Fruit fly (Drosophila melanogaster) whole organism, embryonic: ENCODE measurements around the gene CG11674.

Experiments
- ATbp ChIP-seq: fragments of 200-800 bp; sonication (Bioruptor generic); optimal IDR thresholded peaks from 2 replicates; lab custom pipeline; 2017; ENCODE audit warnings: missing biosample characterization, mild to moderate bottlenecking, missing genetic modification characterization, missing genetic modification reagents
- Asciz ChIP-seq: fragments of 200-800 bp; sonication (Bioruptor generic); optimal IDR thresholded peaks from 2 replicates; lab custom pipeline; 2017; ENCODE audit warnings: missing biosample characterization, mild to moderate bottlenecking, missing genetic modification characterization, missing genetic modification reagents
- CG10147 ChIP-seq: fragments of 200-800 bp; sonication (Bioruptor generic); optimal IDR thresholded peaks from 2 replicates; lab custom pipeline; 2019; ENCODE audit warnings: missing biosample characterization, mild to moderate bottlenecking, missing genetic modification characterization, moderate library complexity
- CG1024 ChIP-seq: fragments of 200-800 bp; sonication (Bioruptor generic); IDR thresholded peaks from 2 replicates; pipeline ENCODE4 v1.3.6; 2022; ENCODE audit warnings: missing biosample characterization, missing genetic modification characterization
- CG10274 ChIP-seq: fragments of 200-800 bp; sonication (Bioruptor generic); optimal IDR thresholded peaks from 3 replicates; lab custom pipeline; 2017; ENCODE audit warnings: missing biosample characterization, mild to moderate bottlenecking, missing genetic modification characterization
- CG11247 ChIP-seq: fragments of 200-800 bp; sonication (Bioruptor generic); IDR thresholded peaks from 2 replicates; pipeline ENCODE4 v1.3.6; 2022; ENCODE audit warnings: missing biosample characterization, missing genetic modification characterization
- CG13287 ChIP-seq: fragments of 200-800 bp; sonication (Bioruptor generic); IDR thresholded peaks from 2 replicates; pipeline ENCODE4 v1.3.6; 2022; ENCODE audit warnings: missing biosample characterization, missing genetic modification characterization; ENCODE audit not compliant: partially characterized antibody
- CG14710 ChIP-seq: fragments of 200-800 bp; sonication (Bioruptor generic); optimal IDR thresholded peaks from 3 replicates; lab custom pipeline; 2019; ENCODE audit warnings: missing biosample characterization, mild to moderate bottlenecking, missing genetic modification characterization, moderate library complexity
- CG15073 ChIP-seq: fragments of 200-800 bp; sonication (Bioruptor generic); optimal IDR thresholded peaks from 2 replicates; lab custom pipeline; 2016; ENCODE audit warnings: missing biosample characterization, missing genetic modification characterization
- CG15479 ChIP-seq: fragments of 200-800 bp; sonication (Bioruptor generic); optimal IDR thresholded peaks from 3 replicates; lab custom pipeline; 2019; ENCODE audit warnings: missing biosample characterization, mild to moderate bottlenecking, missing genetic modification characterization, moderate library complexity
- CG18764 ChIP-seq: fragments of 200-800 bp; sonication (Bioruptor generic); optimal IDR thresholded peaks from 3 replicates; lab custom pipeline; 2016; ENCODE audit warnings: missing biosample characterization, missing genetic modification characterization
- CG3726 ChIP-seq: fragments of 200-800 bp; sonication (Bioruptor generic); IDR thresholded peaks from 3 replicates; pipeline ENCODE4, ENCODE4 v1.3.6; 2022; ENCODE audit warnings: missing biosample characterization, missing genetic modification characterization
- CG4617 ChIP-seq: fragments of 200-800 bp; sonication (Bioruptor generic); optimal IDR thresholded peaks from 3 replicates; lab custom pipeline; 2016; ENCODE audit warnings: missing biosample characterization, missing genetic modification characterization, borderline replicate concordance
- CG6254 ChIP-seq: fragments of 200-800 bp; sonication (Bioruptor generic); optimal IDR thresholded peaks from 3 replicates; lab custom pipeline; 2017; ENCODE audit warnings: mild to moderate bottlenecking, missing biosample characterization, missing genetic modification reagents, missing genetic modification characterization
- CG7786 ChIP-seq: fragments of 200-800 bp; sonication (Bioruptor generic); optimal IDR thresholded peaks from 2 replicates; lab custom pipeline; 2016; ENCODE audit warnings: missing biosample characterization, missing genetic modification characterization
- CG7839 ChIP-seq: fragments of 200-800 bp; sonication (Bioruptor generic); optimal IDR thresholded peaks from 3 replicates; lab custom pipeline; 2018; ENCODE audit warnings: missing biosample characterization, mild to moderate bottlenecking, missing genetic modification characterization, moderate library complexity
- CG8089 ChIP-seq: fragments of 200-800 bp; sonication (Bioruptor generic); optimal IDR thresholded peaks from 3 replicates; lab custom pipeline; 2016; ENCODE audit warnings: missing biosample characterization, missing genetic modification characterization
- CG8478 ChIP-seq: fragments of >200 bp; optimal IDR thresholded peaks from 2 replicates; lab custom pipeline; 2018
- CG8944 ChIP-seq: fragments of 200-800 bp; sonication (Bioruptor generic); optimal IDR thresholded peaks from 3 replicates; lab custom pipeline; 2016; ENCODE audit warnings: missing biosample characterization, missing genetic modification characterization
- CG9797 ChIP-seq: fragments of 200-800 bp; sonication (Bioruptor generic); optimal IDR thresholded peaks from 3 replicates; lab custom pipeline; 2018; ENCODE audit warnings: missing biosample characterization, mild to moderate bottlenecking, missing genetic modification characterization
- CTCF ChIP-seq: fragments of 200-800 bp; sonication (Bioruptor generic); optimal IDR thresholded peaks from 2 replicates; lab custom pipeline; 2017; ENCODE audit warnings: missing biosample characterization, mild to moderate bottlenecking, missing genetic modification characterization, moderate library complexity
- Fer3 ChIP-seq: fragments of 200-800 bp; sonication (Bioruptor generic); optimal IDR thresholded peaks from 2 replicates; lab custom pipeline; 2018; ENCODE audit warnings: missing biosample characterization, mild to moderate bottlenecking, missing genetic modification characterization, moderate library complexity
- H2.0 ChIP-seq: fragments of 200-800 bp; sonication (Bioruptor generic); IDR thresholded peaks from 2 replicates; pipeline ENCODE4 v1.3.6; 2022; ENCODE audit warnings: missing biosample characterization, missing genetic modification characterization
- Kr ChIP-seq: fragments of 200-800 bp; sonication (Bioruptor generic); optimal IDR thresholded peaks from 2 replicates; lab custom pipeline; 2017; ENCODE audit warnings: missing biosample characterization, mild to moderate bottlenecking, missing genetic modification characterization
- Lhr ChIP-seq: fragments of 200-800 bp; sonication (Bioruptor generic); optimal IDR thresholded peaks from 3 replicates; lab custom pipeline; 2017; ENCODE audit warnings: mild to moderate bottlenecking, missing biosample characterization, missing genetic modification reagents, missing genetic modification characterization
- Mad ChIP-seq: fragments of 200-800 bp; sonication (Bioruptor generic); optimal IDR thresholded peaks from 2 replicates; lab custom pipeline; 2016; ENCODE audit warnings: missing biosample characterization, missing genetic modification characterization
- NFAT ChIP-seq: fragments of 200-800 bp; sonication (Bioruptor generic); IDR thresholded peaks from 2 replicates; pipeline ENCODE4 v1.3.6; 2022; ENCODE audit warnings: missing biosample characterization, missing genetic modification characterization
- Rfx ChIP-seq: fragments of 200-800 bp; sonication (Bioruptor generic); IDR thresholded peaks from 2 replicates; pipeline ENCODE4 v1.3.6; 2022; ENCODE audit warnings: missing biosample characterization, missing genetic modification characterization
- Stat92E ChIP-seq, 3 experiments: fragments of >200 bp in 2 of 3; fragments of 200-800 bp in 1 of 3; sonication (Bioruptor generic) in 1 of 3; optimal IDR thresholded peaks; 2 replicates each; lab custom pipeline; 2017 to 2019; ENCODE audit warnings: missing biosample characterization in 3 of 3, missing genetic modification characterization in 3 of 3, mild to moderate bottlenecking in 1 of 3, moderate library complexity in 1 of 3
- Taf1 ChIP-seq: fragments of 200-800 bp; sonication (Bioruptor generic); IDR thresholded peaks from 2 replicates; pipeline ENCODE4 v1.3.6; 2022; ENCODE audit warnings: missing biosample characterization, missing genetic modification characterization
- az2 ChIP-seq: fragments of 200-800 bp; sonication (Bioruptor generic); optimal IDR thresholded peaks from 3 replicates; lab custom pipeline; 2016; ENCODE audit warnings: missing biosample characterization, missing genetic modification characterization
- chm ChIP-seq: fragments of 200-800 bp; sonication (Bioruptor generic); IDR thresholded peaks from 2 replicates; pipeline ENCODE4 v1.3.6; 2022; ENCODE audit warnings: missing biosample characterization, missing genetic modification characterization
- dan ChIP-seq: fragments of 200-800 bp; sonication (Bioruptor generic); IDR thresholded peaks from 2 replicates; pipeline ENCODE4 v1.3.6; 2022; ENCODE audit warnings: missing biosample characterization, missing genetic modification characterization
- dpn ChIP-seq, 2 experiments: fragments of 200-800 bp; sonication (Bioruptor generic); optimal IDR thresholded peaks; 3 replicates each; lab custom pipeline; 2016; ENCODE audit warnings: missing biosample characterization in 2 of 2, missing genetic modification characterization in 2 of 2
- exex ChIP-seq: fragments of 200-800 bp; sonication (Bioruptor generic); optimal IDR thresholded peaks from 4 replicates; lab custom pipeline; 2018; ENCODE audit warnings: missing biosample characterization, mild to moderate bottlenecking, missing genetic modification characterization, moderate library complexity
- fd3F ChIP-seq: fragments of 200-800 bp; sonication (Bioruptor generic); optimal IDR thresholded peaks from 2 replicates; lab custom pipeline; 2018; ENCODE audit warnings: missing biosample characterization, mild to moderate bottlenecking, missing genetic modification characterization, moderate library complexity
- ftz-f1 ChIP-seq: fragments of 200-800 bp; sonication (Bioruptor generic); optimal IDR thresholded peaks from 2 replicates; lab custom pipeline; 2016; ENCODE audit warnings: missing biosample characterization, missing genetic modification characterization
- gce ChIP-seq: fragments of 200-800 bp; sonication (Bioruptor generic); IDR thresholded peaks from 3 replicates; pipeline ENCODE4 v1.3.6; 2022; ENCODE audit warnings: missing biosample characterization, missing genetic modification characterization
- gsb-n ChIP-seq: fragments of 200-800 bp; sonication (Bioruptor generic); optimal IDR thresholded peaks from 3 replicates; lab custom pipeline; 2018; ENCODE audit warnings: missing biosample characterization, mild to moderate bottlenecking, missing genetic modification characterization
- h ChIP-seq: fragments of >200 bp; optimal IDR thresholded peaks from 2 replicates; lab custom pipeline; 2017
- ham ChIP-seq: fragments of 200-800 bp; sonication (Bioruptor generic); IDR thresholded peaks from 2 replicates; pipeline ENCODE4 v1.3.6; 2022; ENCODE audit warnings: missing biosample characterization, missing genetic modification characterization
- her ChIP-seq: fragments of 200-800 bp; sonication (Bioruptor generic); optimal IDR thresholded peaks from 2 replicates; lab custom pipeline; 2016; ENCODE audit warnings: missing biosample characterization, missing genetic modification characterization
- jing ChIP-seq: fragments of 200-800 bp; sonication (Bioruptor generic); optimal IDR thresholded peaks from 2 replicates; lab custom pipeline; 2018; ENCODE audit warnings: missing biosample characterization, mild to moderate bottlenecking, missing genetic modification characterization
- kay ChIP-seq: fragments of 200-800 bp; sonication (Bioruptor generic); optimal IDR thresholded peaks from 2 replicates; lab custom pipeline; 2016; ENCODE audit warnings: missing biosample characterization, missing genetic modification characterization
- nerfin-2 ChIP-seq: fragments of 200-800 bp; sonication (Bioruptor generic); IDR thresholded peaks from 2 replicates; pipeline ENCODE4 v1.3.6; 2022; ENCODE audit warnings: missing biosample characterization, missing genetic modification characterization; ENCODE audit not compliant: partially characterized antibody
- peb ChIP-seq: fragments of 200-800 bp; sonication (Bioruptor generic); IDR thresholded peaks from 2 replicates; pipeline ENCODE4 v1.3.6; 2022; ENCODE audit warnings: missing biosample characterization, missing genetic modification characterization
- sc ChIP-seq, 3 experiments: fragments of >200 bp in 2 of 3; fragments of 200-800 bp in 1 of 3; sonication (Bioruptor generic) in 1 of 3; optimal IDR thresholded peaks; 2 replicates in 2 of 3; 3 replicates in 1 of 3; lab custom pipeline; 2017; ENCODE audit warnings: mild to moderate bottlenecking in 1 of 3, missing biosample characterization in 1 of 3, missing genetic modification characterization in 1 of 3, missing genetic modification reagents in 1 of 3
- ssp ChIP-seq: fragments of 200-800 bp; sonication (Bioruptor generic); IDR thresholded peaks from 2 replicates; pipeline ENCODE4 v1.3.6; 2022; ENCODE audit warnings: missing biosample characterization, missing genetic modification characterization
- tup ChIP-seq: fragments of 200-800 bp; sonication (Bioruptor generic); optimal IDR thresholded peaks from 2 replicates; lab custom pipeline; 2016; ENCODE audit warnings: missing biosample characterization, mild to moderate bottlenecking, missing genetic modification characterization, moderate library complexity
- unpg ChIP-seq: fragments of 200-800 bp; sonication (Bioruptor generic); optimal IDR thresholded peaks from 3 replicates; lab custom pipeline; 2018; ENCODE audit warnings: missing biosample characterization, mild to moderate bottlenecking, missing genetic modification characterization, moderate library complexity

Gene CG11674

dm6 chrX:14242941-14243736 lies 17.5 kb upstream of the CG11674 start, which contains the start of gene CG32599 (continued):
- no peak for TF ChIP-seq NFAT (GFP tag; lab: Robert Waterston, UW)
- TF ChIP-seq CG7786 (GFP tag; lab: Kevin White, UChicago) = no peak
- no peak for TF ChIP-seq CG18764
- no peak for TF ChIP-seq her
- TF ChIP-seq ssp (GFP tag; lab: Robert Waterston, UW) = peak; percentile 72
- TF ChIP-seq CG9797 (GFP tag; lab: Kevin White, UChicago) = no peak
- no peak for TF ChIP-seq gsb-n (tag; lab: Kevin White, UChicago)
- TF ChIP-seq Stat92E (GFP tag; optimal IDR thresholded peaks at IDR 0.05; lab: Kevin White, UChicago) = no peak
- peak; percentile 43; the same call in 1 of the 2 replicates for TF ChIP-seq CG1024
- no peak for TF ChIP-seq chm (GFP tag; lab: Robert Waterston, UW)
- TF ChIP-seq CG11247 (GFP tag; lab: Robert Waterston, UW) = no peak; the same call in 1 of the 2 replicates
- no peak for TF ChIP-seq peb (GFP tag; lab: Robert Waterston, UW)
- TF ChIP-seq CG10147 = no peak
- TF ChIP-seq ham (GFP tag; lab: Robert Waterston, UW) = no peak
- TF ChIP-seq CG7839 = peak; percentile 46
- TF ChIP-seq CTCF (GFP tag; lab: Kevin White, UChicago) = no peak
- TF ChIP-seq Taf1 (GFP tag; lab: Robert Waterston, UW) = no peak
- peak; percentile 38 for TF ChIP-seq Rfx (GFP tag; lab: Robert Waterston, UW)
- no peak for TF ChIP-seq kay (GFP tag; lab: Kevin White, UChicago)
- no peak for TF ChIP-seq Mad (GFP tag; lab: Kevin White, UChicago)
- no peak for TF ChIP-seq dpn (GFP tag; optimal IDR thresholded peaks at IDR 0.05; lab: Kevin White, UChicago)
- peak; percentile 12 for TF ChIP-seq Fer3 (tag; lab: Kevin White, UChicago)
- TF ChIP-seq gce (GFP tag; lab: Robert Waterston, UW) = no peak
- TF ChIP-seq dan (GFP tag; lab: Robert Waterston, UW) = no peak
- no peak for TF ChIP-seq Kr (GFP tag; lab: Kevin White, UChicago)
- no peak for TF ChIP-seq CG8478
- no peak for TF ChIP-seq h (lab: Kevin White, UChicago)
- peak; percentile 72 for TF ChIP-seq CG13287 (GFP tag; lab: Robert Waterston, UW)
- TF ChIP-seq az2 (GFP tag; lab: Kevin White, UChicago) = peak; percentile 9
- TF ChIP-seq nerfin-2 (GFP tag; lab: Robert Waterston, UW) = peak; percentile 61
- TF ChIP-seq CG15073 (GFP tag; lab: Kevin White, UChicago) = no peak
- TF ChIP-seq unpg (GFP tag; lab: Kevin White, UChicago) = peak; percentile 60
- no peak for TF ChIP-seq CG3726
- TF ChIP-seq fd3F = no peak
- TF ChIP-seq Asciz (GFP tag; lab: Kevin White, UChicago) = no peak
- 0 out of 2 replicates have a peak, but pooled peaks have one; percentile 32 for TF ChIP-seq H2.0 (GFP tag; lab: Robert Waterston, UW)
- peak; percentile 40 for TF ChIP-seq CG14710
- no peak for TF ChIP-seq ATbp
- no peak for TF ChIP-seq CG15479 (GFP tag; lab: Kevin White, UChicago)
- no peak for TF ChIP-seq jing (GFP tag; lab: Kevin White, UChicago)
- TF ChIP-seq CG8089 (GFP tag; lab: Kevin White, UChicago) = no peak
- TF ChIP-seq CG10274 = no peak
- TF ChIP-seq Lhr (GFP tag; lab: Kevin White, UChicago) = no peak
- TF ChIP-seq sc (optimal IDR thresholded peaks at IDR 0.05; lab: Kevin White, UChicago) = no peak
- no peak for TF ChIP-seq sc (GFP tag; optimal IDR thresholded peaks at IDR 0.05; lab: Kevin White, UChicago)
- no peak for TF ChIP-seq CG6254 (GFP tag; lab: Kevin White, UChicago)
- TF ChIP-seq CG4617 = no peak
- no peak for TF ChIP-seq tup (GFP tag; lab: Kevin White, UChicago)
- TF ChIP-seq CG8944 (GFP tag; lab: Kevin White, UChicago) = no peak
- no peak for TF ChIP-seq exex
- no peak for TF ChIP-seq ftz-f1 (GFP tag; lab: Kevin White, UChicago)
